Worm (Caenorhabditis elegans) whole organism, L2 larva: ENCODE results near the gene grwd-1.

Experiments used
- nhr-237 ChIP-seq: fragments of 150-350 bp; optimal IDR thresholded peaks from 2 replicates; lab custom pipeline; 2014; ENCODE audit warnings: missing biosample characterization, missing genetic modification characterization
- sem-4 ChIP-seq: fragments of 150-350 bp; optimal IDR thresholded peaks from 2 replicates; lab custom pipeline; 2014; ENCODE audit warnings: missing biosample characterization, missing genetic modification reagents, missing genetic modification characterization
- unc-62 ChIP-seq: fragments of 150-350 bp; optimal IDR thresholded peaks from 2 replicates; lab custom pipeline; 2014; ENCODE audit warnings: missing biosample characterization, missing genetic modification reagents, missing genetic modification characterization

DNA sequence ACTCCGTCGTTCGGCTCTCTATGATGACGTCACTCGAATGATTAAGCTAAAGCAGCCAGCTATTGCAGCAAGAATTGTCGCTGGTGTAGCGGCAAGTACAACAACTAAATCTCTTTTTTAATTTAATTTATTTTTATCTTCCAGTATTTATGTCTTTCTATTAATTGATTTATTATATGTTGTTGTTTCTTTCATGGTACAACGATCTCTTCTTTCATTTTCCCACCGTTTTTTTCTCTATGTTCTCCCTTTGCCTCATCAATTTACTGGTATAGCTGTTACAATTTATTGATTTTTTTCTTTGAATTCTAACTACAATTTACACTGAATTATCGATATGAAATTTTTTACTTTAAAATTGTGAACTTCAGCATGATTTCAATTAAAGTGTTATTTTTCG, 42.4 kb downstream of the grwd-1 start, which contains the start of gene moc-6:
- TF ChIP-seq sem-4 (tag; lab: Kevin White, UChicago) (no peak), unc-62 (GFP tag; lab: Kevin White, UChicago) (no peak), nhr-237 (tag; lab: Kevin White, UChicago) (no peak)
